Worm (Caenorhabditis elegans): ENCODE results near the gene nurf-1.

DNA sequence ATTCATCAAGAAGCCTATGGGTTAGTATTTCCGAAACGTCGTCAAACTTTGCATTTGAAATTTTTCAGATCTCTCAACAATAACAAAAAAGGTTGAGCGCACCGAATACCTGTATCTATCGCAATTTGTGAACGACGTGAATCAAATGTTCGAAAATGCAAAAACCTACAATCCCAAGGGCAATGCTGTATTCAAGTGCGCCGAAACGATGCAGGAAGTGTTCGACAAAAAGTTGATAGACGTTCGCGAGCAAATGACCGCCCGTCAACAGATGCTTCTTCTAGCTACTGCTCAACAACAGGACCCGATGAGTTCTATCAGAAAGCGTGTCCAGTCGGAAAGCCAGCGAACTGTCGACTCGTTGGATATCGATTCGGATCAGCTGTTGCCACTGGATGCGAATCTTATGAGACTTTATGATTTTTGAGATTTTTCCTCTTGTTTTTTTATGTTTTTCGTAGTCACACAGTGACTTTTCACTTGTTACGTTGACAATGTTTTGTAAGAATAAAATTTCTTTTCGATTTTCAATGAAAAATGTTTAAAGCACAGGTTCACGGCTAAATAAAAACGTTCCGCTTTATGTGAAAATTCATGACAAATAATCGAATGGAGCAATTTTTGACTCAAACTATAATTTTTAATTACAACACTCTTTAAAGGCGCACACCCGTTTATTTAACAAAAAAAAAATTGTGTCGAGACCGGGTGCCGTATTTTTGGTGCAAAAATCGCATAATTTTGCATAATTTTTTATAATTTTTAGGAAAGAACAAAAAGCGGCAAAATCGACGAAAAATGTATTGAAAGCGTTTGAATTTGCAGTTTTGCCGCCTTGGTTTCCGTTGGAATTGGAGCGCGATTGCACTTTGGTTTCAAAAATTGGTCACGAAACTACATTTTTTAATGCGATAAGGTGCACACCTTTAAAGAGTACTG is 17.1 kb downstream of the nurf-1 start:
- TF ChIP-seq mep-1 (tag; optimal IDR thresholded peaks at IDR 0.05) (peak; percentile 51), jun-1 (tag; optimal IDR thresholded peaks at IDR 0.05) (no peak), ZK337.2 (GFP tag; IDR thresholded peaks at IDR 0.05) (no peak), nhr-28 (tag; optimal IDR thresholded peaks at IDR 0.05) (no peak), Y75B8A.6 (GFP tag; IDR thresholded peaks at IDR 0.05) (no peak), ama-1 (optimal IDR thresholded peaks at IDR 0.05) (no peak)
